Worm (Caenorhabditis elegans) whole organism, early embryonic: ENCODE results near the gene F20D6.10.

ENCODE experiments used
- ama-1 ChIP-seq: fragments of 150-350 bp; optimal IDR thresholded peaks from 2 replicates; lab custom pipeline; 2014
- flt-1 ChIP-seq: fragments of 200-800 bp; sonication (Bioruptor generic); IDR thresholded peaks from 2 replicates; pipeline ENCODE4 v1.3.6; 2022; ENCODE audit warnings: missing genetic modification characterization, missing compliant biosample characterization
- hmbx-1 ChIP-seq: sonication (generic microtip); optimal IDR thresholded peaks from 2 replicates; lab custom pipeline; 2016; ENCODE audit warnings: mild to moderate bottlenecking, missing genetic modification characterization, missing compliant biosample characterization
- tbx-37 ChIP-seq: fragments of 200-800 bp; sonication (Bioruptor generic); conservative IDR thresholded peaks from 2 replicates; pipeline ENCODE4 v1.3.6; 2022; ENCODE audit warnings: missing genetic modification reagents, missing genetic modification characterization, missing compliant biosample characterization

DNA sequence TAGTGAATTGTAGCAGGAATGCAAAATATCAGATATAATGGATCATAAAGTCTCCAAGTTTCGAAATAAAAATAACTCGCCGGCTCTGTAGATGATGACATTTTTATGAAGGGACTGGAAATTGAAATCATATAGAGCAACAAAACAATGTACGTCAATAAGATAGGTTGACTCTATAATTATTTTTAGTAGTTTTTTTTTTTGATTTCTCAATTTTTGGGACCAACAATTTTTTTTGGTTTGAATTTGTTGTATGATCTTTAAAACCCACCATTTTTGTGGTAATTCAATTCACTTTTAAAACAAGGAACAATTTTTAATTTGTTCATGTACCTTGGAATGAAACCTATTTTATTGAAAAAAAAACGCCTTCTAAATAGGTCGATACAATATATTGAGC lies 5.7 kb downstream of the F20D6.10 start, which contains the start of gene F20D6.12:
- TF ChIP-seq hmbx-1 (no peak), flt-1 (GFP tag; lab: Robert Waterston, UW) (no peak), ama-1 (lab: Kevin White, UChicago) (no peak), tbx-37 (GFP tag; lab: Robert Waterston, UW) (no peak)
